Fruit fly (Drosophila melanogaster): ENCODE results near the gene mdu.

Gene mdu

DNA sequence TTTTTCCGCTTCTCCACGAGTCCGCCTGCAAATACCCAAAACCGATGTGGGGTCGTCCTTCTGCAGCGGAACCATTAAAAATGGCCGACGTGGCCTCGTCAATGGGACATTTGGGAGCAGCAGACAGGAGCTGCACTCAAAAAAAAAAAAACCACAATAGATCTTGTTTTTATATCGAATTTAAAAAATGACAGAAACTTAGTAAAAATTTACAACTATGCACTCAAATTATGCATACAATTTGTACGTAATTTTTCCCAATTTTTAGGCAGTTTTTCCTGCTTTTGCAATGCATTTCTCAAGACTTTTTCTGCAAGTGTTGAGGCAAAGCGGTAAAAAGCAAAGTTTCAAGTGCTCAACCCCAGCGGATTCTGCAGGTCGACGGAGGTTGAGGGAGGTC is 36.6 kb downstream of the mdu start (continued):
- TF ChIP-seq ss (GFP tag; optimal IDR thresholded peaks at IDR 0.05) (peak in 1 of 2 experiments; percentile 3), OdsH (GFP tag; optimal IDR thresholded peaks at IDR 0.05) (peak; percentile 23), topi (GFP tag; optimal IDR thresholded peaks at IDR 0.05) (peak; percentile 28), Ets21C (GFP tag; optimal IDR thresholded peaks at IDR 0.05) (no peak)

DNA sequence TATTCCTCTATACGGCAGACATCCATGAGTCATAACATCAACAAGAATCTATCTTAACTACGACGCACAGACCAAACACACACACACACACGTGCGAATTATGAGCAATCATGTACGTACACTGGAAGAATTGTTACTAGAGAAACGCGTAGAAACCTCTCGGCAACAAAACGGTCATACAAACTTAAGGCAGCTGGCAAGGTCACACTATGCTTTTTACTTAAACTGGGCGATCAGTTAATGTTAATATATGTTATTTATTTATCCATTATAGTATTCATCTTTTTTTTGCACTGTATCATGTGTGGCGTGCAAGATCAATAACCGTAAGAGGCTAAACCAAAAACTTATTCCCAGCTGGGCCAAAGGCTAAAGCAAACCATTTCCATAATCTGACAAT is 42.2 kb downstream of the mdu start:
- TF ChIP-seq CG6808 (GFP tag; optimal IDR thresholded peaks at IDR 0.05) (no peak), Eip78C (GFP tag) (peak; percentile 15)

DNA sequence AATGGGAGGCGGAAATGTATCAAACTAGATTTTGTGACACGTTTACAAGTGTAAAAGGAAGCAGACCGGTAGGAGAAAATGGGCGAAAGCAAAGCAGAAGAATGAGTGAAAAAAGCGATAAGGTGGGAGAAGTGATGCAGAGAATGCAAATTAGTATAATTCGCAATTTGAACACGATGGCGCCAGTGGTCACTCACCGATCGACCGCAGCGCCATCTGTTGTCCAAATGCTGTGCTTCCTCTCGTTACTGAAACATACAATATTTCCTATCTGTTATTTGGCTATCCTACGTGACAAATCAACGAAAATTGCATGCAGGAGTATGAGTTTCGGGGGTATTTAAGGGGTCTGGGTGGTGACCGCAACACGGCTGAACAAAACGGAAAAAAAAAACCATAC is 43.8 kb downstream of the mdu start:
- no peak for TF ChIP-seq CG16779 (tag; optimal IDR thresholded peaks at IDR 0.05)
- TF ChIP-seq CG11294 (GFP tag; IDR thresholded peaks at IDR 0.05): no peak

DNA sequence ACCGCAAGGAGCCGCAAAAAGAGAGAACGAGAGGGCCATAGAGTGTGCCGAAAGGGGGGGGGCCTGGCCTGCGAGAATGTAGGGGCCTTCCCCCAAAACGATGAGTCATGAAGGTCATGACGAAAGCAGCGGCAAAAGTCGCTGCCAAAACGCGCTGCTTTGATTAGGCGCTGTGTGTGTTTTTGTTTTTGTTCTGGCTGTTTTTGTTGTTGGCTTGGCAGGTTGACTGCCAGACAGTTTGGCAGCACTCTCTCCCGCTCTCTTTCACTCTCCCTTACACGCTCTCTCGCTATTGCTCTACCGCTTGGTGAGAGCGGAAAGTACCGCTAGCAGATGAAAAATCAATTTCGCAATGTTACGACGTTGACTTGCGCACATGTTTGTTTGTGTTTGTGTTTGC is 49.1 kb downstream of the mdu start:
- no peak for TF ChIP-seq CG6163 (GFP tag; IDR thresholded peaks at IDR 0.05)
- TF ChIP-seq Smox (GFP tag; optimal IDR thresholded peaks at IDR 0.05): no peak
- no peak for TF ChIP-seq cyc (GFP tag; optimal IDR thresholded peaks at IDR 0.05)
- TF ChIP-seq Eip78C (GFP tag): peak; percentile 16

DNA sequence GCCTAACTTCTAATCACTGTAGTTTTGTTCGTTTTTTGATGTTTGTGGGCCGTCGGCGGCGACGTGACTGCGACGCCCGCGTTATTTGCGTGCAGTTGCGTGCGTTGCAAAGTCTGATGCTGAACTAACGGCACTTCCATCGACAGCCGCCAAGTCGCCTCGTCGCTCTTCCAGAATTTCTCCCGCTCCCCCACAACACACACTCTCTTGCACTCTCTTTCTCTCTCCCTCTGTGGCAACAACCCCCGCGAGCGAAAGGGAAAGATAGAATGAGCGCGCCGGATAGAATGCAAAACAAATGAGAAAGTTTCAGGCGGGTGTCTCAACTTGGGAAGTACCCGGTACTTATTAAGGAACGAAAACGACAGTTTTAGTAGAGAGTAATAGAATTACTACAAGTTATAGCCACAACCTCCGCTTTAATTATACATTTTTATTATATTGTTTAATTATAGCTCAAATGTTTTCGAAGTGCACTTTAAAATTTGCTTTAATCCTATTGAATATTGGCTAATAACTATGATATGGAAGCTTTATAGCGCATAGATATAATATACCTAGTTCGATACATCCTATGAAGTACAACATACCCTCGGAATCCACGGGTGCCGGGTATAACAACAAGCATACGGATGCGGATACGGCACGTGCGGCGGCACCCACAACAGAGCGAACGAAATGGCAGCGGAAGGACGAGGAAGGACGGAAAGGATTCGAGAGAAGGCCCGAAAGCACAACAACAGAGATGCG is 50.0 kb downstream of the mdu start:
- TF ChIP-seq CG10669 (GFP tag; optimal IDR thresholded peaks at IDR 0.05) (peak; percentile 11), CG32006 (GFP tag; optimal IDR thresholded peaks at IDR 0.05) (peak; percentile 17), Eip78C (GFP tag) (peak; percentile 67), svp (GFP tag) (peak; percentile 27), lz (GFP tag; optimal IDR thresholded peaks at IDR 0.05) (no peak)

DNA sequence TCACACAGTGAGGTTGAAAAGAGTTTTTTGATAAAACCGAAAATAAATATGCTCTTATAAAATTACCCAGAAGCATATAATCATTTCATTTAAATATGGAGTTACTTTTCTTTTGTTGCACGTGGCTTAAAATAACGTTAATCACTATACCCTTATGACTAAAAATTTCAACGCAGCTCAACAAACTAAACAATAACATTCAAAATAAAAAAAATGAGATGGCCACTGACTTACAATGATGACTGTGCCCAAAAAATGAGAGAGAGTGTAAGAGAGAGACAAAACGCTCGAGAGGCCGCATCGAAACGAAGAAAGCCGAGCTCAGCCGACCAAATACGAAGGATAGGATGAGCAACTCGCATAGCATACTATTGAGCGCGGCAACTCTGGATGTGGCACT is 50.7 kb downstream of the mdu start:
- TF ChIP-seq CG3032 (tag; optimal IDR thresholded peaks at IDR 0.05): peak; percentile 4
- TF ChIP-seq Hr39 (GFP tag; optimal IDR thresholded peaks at IDR 0.05): peak; percentile 21
- TF ChIP-seq CG11902 (GFP tag; optimal IDR thresholded peaks at IDR 0.05): no peak
- peak; percentile 4 for TF ChIP-seq CG31627 (GFP tag; optimal IDR thresholded peaks at IDR 0.05)
- no peak for TF ChIP-seq Gug (GFP tag; IDR thresholded peaks at IDR 0.05)
- no peak for TF ChIP-seq ss (GFP tag; optimal IDR thresholded peaks at IDR 0.05)
- peak; percentile 5 for TF ChIP-seq Met (GFP tag; optimal IDR thresholded peaks at IDR 0.05)
- TF ChIP-seq CG8632 (GFP tag; optimal IDR thresholded peaks at IDR 0.05): no peak
- TF ChIP-seq topi (GFP tag; optimal IDR thresholded peaks at IDR 0.05): no peak
- 0 out of 3 replicates have a peak, but pooled peaks have one; percentile 25 for TF ChIP-seq eg (GFP tag; IDR thresholded peaks at IDR 0.05)
- TF ChIP-seq salr (GFP tag; optimal IDR thresholded peaks at IDR 0.05): no peak
- TF ChIP-seq Eip93F (GFP tag; optimal IDR thresholded peaks at IDR 0.05): no peak
- no peak for TF ChIP-seq CG8119 (GFP tag; IDR thresholded peaks at IDR 0.05)
- no peak for TF ChIP-seq Sox15 (GFP tag; optimal IDR thresholded peaks at IDR 0.05)
- TF ChIP-seq CG11294 (GFP tag; IDR thresholded peaks at IDR 0.05): no peak
- peak; percentile 10 for TF ChIP-seq Sox14 (GFP tag; optimal IDR thresholded peaks at IDR 0.05)
- peak; percentile 2 for TF ChIP-seq CG6792 (GFP tag; optimal IDR thresholded peaks at IDR 0.05)
- TF ChIP-seq cyc (GFP tag; optimal IDR thresholded peaks at IDR 0.05): no peak
- peak; percentile 6 for TF ChIP-seq Eip78C (GFP tag)

DNA sequence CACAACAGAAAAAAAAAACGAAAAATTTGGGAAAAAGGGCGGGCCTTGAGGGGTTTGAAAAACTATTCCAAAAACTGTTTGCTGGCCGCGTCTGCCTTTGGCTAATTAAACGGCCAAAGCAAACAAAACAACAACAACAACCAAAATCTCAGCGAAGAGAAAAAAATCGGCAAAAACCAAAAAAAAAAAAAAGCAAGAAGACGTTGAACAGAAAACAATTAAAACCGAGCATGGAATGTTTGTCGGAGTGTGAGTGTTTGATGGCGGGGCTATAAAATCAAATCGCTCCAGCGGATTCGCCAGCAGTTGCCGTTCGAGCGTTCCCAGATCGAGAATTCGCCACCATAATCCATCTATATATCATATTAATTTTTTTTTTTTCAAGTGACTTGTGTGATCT is 55.8 kb downstream of the mdu start, which contains the start of gene Cpr11B:
Gene Cpr11B (plus strand): TSS at position 301 of the 400 bp plus-strand sequence.
- no peak for TF ChIP-seq lz (GFP tag; optimal IDR thresholded peaks at IDR 0.05)
- TF ChIP-seq CG32006 (GFP tag; optimal IDR thresholded peaks at IDR 0.05): no peak
- no peak for TF ChIP-seq esn (GFP tag; optimal IDR thresholded peaks at IDR 0.05)
- no peak for TF ChIP-seq spab (GFP tag; optimal IDR thresholded peaks at IDR 0.05)
- no peak for TF ChIP-seq CG34406 (GFP tag; optimal IDR thresholded peaks at IDR 0.05)
- TF ChIP-seq CG31627 (GFP tag; optimal IDR thresholded peaks at IDR 0.05): no peak
- no peak for TF ChIP-seq Sox14 (GFP tag; optimal IDR thresholded peaks at IDR 0.05)
- TF ChIP-seq CG6808 (GFP tag; optimal IDR thresholded peaks at IDR 0.05): no peak
- no peak for TF ChIP-seq CG3919 (GFP tag; optimal IDR thresholded peaks at IDR 0.05)
